Worm (Caenorhabditis elegans) whole organism, young adult: Measurements from ENCODE around the gene str-229.

Experiments
- B0336.3 ChIP-seq: fragments of 200-800 bp; sonication (Bioruptor generic); IDR thresholded peaks from 2 replicates; pipeline ENCODE4 v1.3.6; 2022; ENCODE audit warnings: missing genetic modification characterization, missing compliant biosample characterization
- F49E8.2 ChIP-seq: sonication (generic microtip); optimal IDR thresholded peaks from 3 replicates; lab custom pipeline; 2017; ENCODE audit warnings: missing genetic modification characterization, mild to moderate bottlenecking, missing compliant biosample characterization, antibody characterized with exemption, moderate library complexity; ENCODE audit not compliant: insufficient read depth
- bed-1 ChIP-seq: fragments of 200-800 bp; sonication (Bioruptor generic); IDR thresholded peaks from 2 replicates; pipeline ENCODE4 v1.3.6; 2022; ENCODE audit warnings: missing genetic modification reagents, missing genetic modification characterization, missing compliant biosample characterization
- ceh-40 ChIP-seq: fragments of 200-800 bp; sonication (Bioruptor generic); IDR thresholded peaks from 2 replicates; pipeline ENCODE4 v1.3.6; 2022; ENCODE audit warnings: missing genetic modification characterization, missing compliant biosample characterization
- ets-4 ChIP-seq: fragments of 200-800 bp; sonication (Bioruptor generic); optimal IDR thresholded peaks from 2 replicates; lab custom pipeline; 2018; ENCODE audit warnings: mild to moderate bottlenecking, missing genetic modification characterization, missing compliant biosample characterization
- nfya-1 ChIP-seq: sonication (generic microtip); optimal IDR thresholded peaks from 2 replicates; lab custom pipeline; 2017; ENCODE audit warnings: antibody characterized with exemption, missing compliant biosample characterization, missing genetic modification characterization, borderline replicate concordance; ENCODE audit not compliant: insufficient read depth
- tbx-9 ChIP-seq: sonication (generic microtip); optimal IDR thresholded peaks from 2 replicates; lab custom pipeline; 2016; ENCODE audit warnings: borderline replicate concordance, missing genetic modification characterization, inconsistent platforms, missing compliant biosample characterization
- ztf-6 ChIP-seq: fragments of 200-800 bp; sonication (Bioruptor generic); IDR thresholded peaks from 2 replicates; pipeline ENCODE4 v1.3.6; 2022; ENCODE audit warnings: missing genetic modification reagents, missing genetic modification characterization, missing compliant biosample characterization

DNA sequence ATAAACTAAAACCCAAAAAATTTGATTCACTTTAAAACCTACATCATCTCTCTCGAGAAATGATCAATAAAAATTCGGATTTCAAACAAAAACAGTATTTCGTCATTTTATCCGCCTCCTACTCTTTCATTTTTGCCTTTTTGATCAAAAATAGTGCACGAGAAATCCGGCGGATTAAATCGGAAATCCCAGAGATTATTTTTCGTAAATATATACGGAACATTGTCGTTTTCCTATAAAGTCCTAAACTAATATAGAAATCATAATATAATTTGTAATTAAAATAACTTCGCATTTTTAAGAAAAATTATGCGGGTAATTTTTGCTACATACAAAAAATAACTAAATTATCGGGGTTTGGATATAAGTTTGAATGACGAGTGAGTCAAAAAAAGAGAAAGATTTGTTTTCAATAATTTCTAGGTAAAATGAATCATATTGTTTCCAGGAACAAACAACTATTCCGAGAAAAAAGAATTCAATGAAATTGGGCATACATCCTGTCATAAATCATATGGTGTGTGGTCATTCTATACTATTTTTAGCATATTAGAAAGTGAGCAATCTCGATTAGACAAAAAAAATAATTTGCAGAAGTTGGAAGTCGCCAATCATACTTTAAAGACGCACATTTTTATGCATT is 28.1 kb downstream of the str-229 start, which contains the start of gene nhr-158:
- TF ChIP-seq ztf-6 (GFP tag; lab: Robert Waterston, UW) (no peak), B0336.3 (GFP tag; lab: Robert Waterston, UW) (no peak), ets-4 (GFP tag; lab: Kevin White, UChicago) (no peak), bed-1 (GFP tag; lab: Robert Waterston, UW) (no peak), tbx-9 (no peak), nfya-1 (tag; lab: Kevin White, UChicago) (no peak), ceh-40 (GFP tag; lab: Robert Waterston, UW) (no peak), F49E8.2 (tag; lab: Kevin White, UChicago) (no peak)
